Worm (Caenorhabditis elegans) whole organism, young adult: ENCODE results near the gene his-59.
A peak's percentile ranks its signal among the peaks of the same experiment; 100 is the strongest.

ENCODE experiments used
- B0019.2 ChIP-seq: fragments of 200-800 bp; sonication (Bioruptor generic); conservative IDR thresholded peaks from 2 replicates; pipeline ENCODE4 v1.3.6; 2022; ENCODE audit warnings: missing genetic modification reagents, missing genetic modification characterization, missing compliant biosample characterization
- B0336.3 ChIP-seq: fragments of 200-800 bp; sonication (Bioruptor generic); IDR thresholded peaks from 2 replicates; pipeline ENCODE4 v1.3.6; 2022; ENCODE audit warnings: missing genetic modification characterization, missing compliant biosample characterization
- F39B2.1 ChIP-seq: fragments of 200-800 bp; sonication (Bioruptor generic); IDR thresholded peaks from 2 replicates; pipeline ENCODE4 v1.3.6; 2022; ENCODE audit warnings: missing genetic modification reagents, missing genetic modification characterization, missing compliant biosample characterization
- F55B11.4 ChIP-seq: sonication (generic microtip); optimal IDR thresholded peaks from 2 replicates; lab custom pipeline; 2016; ENCODE audit warnings: missing compliant biosample characterization, missing genetic modification characterization, borderline replicate concordance; ENCODE audit not compliant: insufficient read depth
- K11D2.4 ChIP-seq: fragments of 200-800 bp; sonication (Bioruptor generic); IDR thresholded peaks from 2 replicates; pipeline ENCODE4 v1.3.6; 2022; ENCODE audit warnings: missing genetic modification reagents, missing genetic modification characterization, missing compliant biosample characterization
- Y53F4B.3 ChIP-seq: fragments of 200-800 bp; sonication (Bioruptor generic); IDR thresholded peaks from 2 replicates; pipeline ENCODE4 v1.3.6; 2022; ENCODE audit warnings: missing genetic modification reagents, missing genetic modification characterization, missing compliant biosample characterization
- Y56A3A.18 ChIP-seq: fragments of 200-800 bp; sonication (Bioruptor generic); IDR thresholded peaks from 2 replicates; pipeline ENCODE4 v1.3.6; 2022; ENCODE audit warnings: missing genetic modification reagents, missing genetic modification characterization, missing compliant biosample characterization
- athp-1 ChIP-seq: sonication (generic microtip); optimal IDR thresholded peaks from 2 replicates; lab custom pipeline; 2017; ENCODE audit warnings: mild to moderate bottlenecking, missing genetic modification characterization, missing compliant biosample characterization
- ceh-100 ChIP-seq: fragments of 200-800 bp; sonication (Bioruptor generic); IDR thresholded peaks from 2 replicates; pipeline ENCODE4 v1.3.6; 2022; ENCODE audit warnings: missing genetic modification reagents, missing genetic modification characterization, missing compliant biosample characterization
- ceh-79 ChIP-seq: sonication (generic microtip); optimal IDR thresholded peaks from 2 replicates; lab custom pipeline; 2017; ENCODE audit warnings: mild to moderate bottlenecking, missing genetic modification characterization, missing compliant biosample characterization
- dpff-1 ChIP-seq: sonication (generic microtip); optimal IDR thresholded peaks from 2 replicates; lab custom pipeline; 2017; ENCODE audit warnings: mild to moderate bottlenecking, missing genetic modification characterization, missing compliant biosample characterization
- egl-18 ChIP-seq: fragments of 200-800 bp; sonication (Bioruptor generic); IDR thresholded peaks from 2 replicates; pipeline ENCODE4 v1.3.6; 2022; ENCODE audit warnings: missing genetic modification reagents, missing genetic modification characterization, missing compliant biosample characterization
- egrh-3 ChIP-seq: fragments of 200-800 bp; sonication (Bioruptor generic); IDR thresholded peaks from 2 replicates; pipeline ENCODE4 v1.3.6; 2022; ENCODE audit warnings: missing genetic modification reagents, missing genetic modification characterization, missing compliant biosample characterization
- ekl-4 ChIP-seq: fragments of 200-800 bp; sonication (Bioruptor generic); IDR thresholded peaks from 2 replicates; pipeline ENCODE4 v1.3.6; 2022; ENCODE audit warnings: missing genetic modification reagents, missing genetic modification characterization, missing compliant biosample characterization
- him-1 ChIP-seq: sonication (generic microtip); optimal IDR thresholded peaks from 2 replicates; lab custom pipeline; 2016; ENCODE audit warnings: missing genotype, missing genetic modification reagents, missing genetic modification characterization, missing compliant biosample characterization
- let-526 ChIP-seq: fragments of 200-800 bp; sonication (Bioruptor generic); IDR thresholded peaks from 2 replicates; pipeline ENCODE4 v1.3.6; 2022; ENCODE audit warnings: missing genetic modification reagents, missing genetic modification characterization, missing compliant biosample characterization
- lin-54 ChIP-seq: fragments of 200-800 bp; sonication (Bioruptor generic); optimal IDR thresholded peaks from 2 replicates; lab custom pipeline; 2018; ENCODE audit warnings: mild to moderate bottlenecking, missing genetic modification characterization, missing compliant biosample characterization
- lir-1 ChIP-seq: fragments of 200-800 bp; sonication (Bioruptor generic); conservative IDR thresholded peaks from 2 replicates; pipeline ENCODE4 v1.3.6; 2022; ENCODE audit warnings: missing genetic modification reagents, missing genetic modification characterization, missing compliant biosample characterization
- madf-3 ChIP-seq: fragments of 200-800 bp; sonication (Bioruptor generic); IDR thresholded peaks from 2 replicates; pipeline ENCODE4 v1.3.6; 2022; ENCODE audit warnings: missing genetic modification reagents, missing genetic modification characterization, missing compliant biosample characterization
- mel-28 ChIP-seq: sonication (generic microtip); optimal IDR thresholded peaks from 2 replicates; lab custom pipeline; 2016; ENCODE audit warnings: borderline replicate concordance, mild to moderate bottlenecking, missing genetic modification characterization, missing compliant biosample characterization
- nfya-2 ChIP-seq: fragments of 200-800 bp; sonication (Bioruptor generic); IDR thresholded peaks from 2 replicates; pipeline ENCODE4 v1.3.6; 2022; ENCODE audit warnings: missing genetic modification reagents, missing genetic modification characterization, missing compliant biosample characterization
- nhr-179 ChIP-seq: sonication (generic microtip); optimal IDR thresholded peaks from 2 replicates; lab custom pipeline; 2016; ENCODE audit warnings: mild to moderate bottlenecking, missing genetic modification characterization, missing compliant biosample characterization
- nhr-80 ChIP-seq: sonication (generic microtip); optimal IDR thresholded peaks from 2 replicates; lab custom pipeline; 2016; ENCODE audit warnings: missing genetic modification characterization, missing compliant biosample characterization
- pbrm-1 ChIP-seq: fragments of 200-800 bp; sonication (Bioruptor generic); IDR thresholded peaks from 2 replicates; pipeline ENCODE4 v1.3.6; 2022; ENCODE audit warnings: missing genetic modification reagents, missing genetic modification characterization, missing compliant biosample characterization
- rec-8 ChIP-seq, 2 experiments: sonication (generic microtip); optimal IDR thresholded peaks; 2 replicates each; lab custom pipeline; 2016; ENCODE audit warnings: mild to moderate bottlenecking in 2 of 2, missing genetic modification characterization in 2 of 2, missing genetic modification reagents in 2 of 2, missing genotype in 2 of 2, missing biosample characterization in 1 of 2, missing compliant biosample characterization in 1 of 2, moderate library complexity in 1 of 2
- rpc-1 ChIP-seq, 2 experiments: fragments of 150-350 bp in 1 of 2; sonication (generic microtip) in 1 of 2; optimal IDR thresholded peaks; 2 replicates each; lab custom pipeline; 2014 to 2018; ENCODE audit warnings: missing biosample characterization in 1 of 2, missing genetic modification characterization in 1 of 2, missing genetic modification reagents in 1 of 2, missing genotype in 1 of 2
- snpc-3.4 ChIP-seq: sonication (generic microtip); optimal IDR thresholded peaks from 2 replicates; lab custom pipeline; 2017; ENCODE audit warnings: missing genetic modification characterization, mild to moderate bottlenecking, missing compliant biosample characterization, antibody characterized with exemption, moderate library complexity, missing genotype, missing genetic modification reagents
- tbx-9 ChIP-seq: sonication (generic microtip); optimal IDR thresholded peaks from 2 replicates; lab custom pipeline; 2016; ENCODE audit warnings: borderline replicate concordance, missing genetic modification characterization, inconsistent platforms, missing compliant biosample characterization
- xnd-1 ChIP-seq: sonication (generic microtip); optimal IDR thresholded peaks from 2 replicates; lab custom pipeline; 2016; ENCODE audit warnings: missing genotype, missing genetic modification reagents, missing genetic modification characterization, missing compliant biosample characterization
- zim-3 ChIP-seq: sonication (generic microtip); optimal IDR thresholded peaks from 2 replicates; lab custom pipeline; 2017; ENCODE audit warnings: mild to moderate bottlenecking, missing genetic modification characterization, moderate library complexity, missing compliant biosample characterization
- ztf-22 ChIP-seq: fragments of 200-800 bp; sonication (Bioruptor generic); optimal IDR thresholded peaks from 2 replicates; lab custom pipeline; 2018; ENCODE audit warnings: mild to moderate bottlenecking, missing genetic modification characterization, moderate library complexity, missing compliant biosample characterization
- ztf-3 ChIP-seq: fragments of 200-800 bp; sonication (Bioruptor generic); optimal IDR thresholded peaks from 2 replicates; lab custom pipeline; 2018; ENCODE audit warnings: mild to moderate bottlenecking, missing genetic modification characterization, missing compliant biosample characterization
- ztf-6 ChIP-seq: fragments of 200-800 bp; sonication (Bioruptor generic); IDR thresholded peaks from 2 replicates; pipeline ENCODE4 v1.3.6; 2022; ENCODE audit warnings: missing genetic modification reagents, missing genetic modification characterization, missing compliant biosample characterization

Gene his-59

ce11 chrIV:7460225-7460624 lies 27.8 kb upstream of the his-59 start, which contains the start of gene F13B6.2:
Gene F13B6.2, minus strand, starts transcription at chrIV:7460325.
- TF ChIP-seq F39B2.1 (no peak), ztf-6 (no peak), snpc-3.4 (tag; lab: Kevin White, UChicago) (no peak), ztf-22 (GFP tag; lab: Kevin White, UChicago) (no peak), ceh-79 (tag; lab: Kevin White, UChicago) (no peak), ceh-100 (no peak), dpff-1 (tag; lab: Kevin White, UChicago) (no peak), athp-1 (tag; lab: Kevin White, UChicago) (no peak), ekl-4 (GFP tag; lab: Robert Waterston, UW) (no peak), xnd-1 (no peak), F55B11.4 (no peak), rec-8 (tag; optimal IDR thresholded peaks at IDR 0.05; lab: Kevin White, UChicago) (no peak), tbx-9 (tag; lab: Kevin White, UChicago) (no peak), zim-3 (no peak)

ce11 chrIV:7465857-7466256 lies 22.2 kb upstream of the his-59 start, which contains the start of gene F13B6.3:
Gene F13B6.3, minus strand, starts transcription at chrIV:7465957.
- TF ChIP-seq lin-54 (GFP tag; lab: Kevin White, UChicago) (no peak), ztf-3 (no peak), Y56A3A.18 (GFP tag; lab: Robert Waterston, UW) (no peak)

DNA sequence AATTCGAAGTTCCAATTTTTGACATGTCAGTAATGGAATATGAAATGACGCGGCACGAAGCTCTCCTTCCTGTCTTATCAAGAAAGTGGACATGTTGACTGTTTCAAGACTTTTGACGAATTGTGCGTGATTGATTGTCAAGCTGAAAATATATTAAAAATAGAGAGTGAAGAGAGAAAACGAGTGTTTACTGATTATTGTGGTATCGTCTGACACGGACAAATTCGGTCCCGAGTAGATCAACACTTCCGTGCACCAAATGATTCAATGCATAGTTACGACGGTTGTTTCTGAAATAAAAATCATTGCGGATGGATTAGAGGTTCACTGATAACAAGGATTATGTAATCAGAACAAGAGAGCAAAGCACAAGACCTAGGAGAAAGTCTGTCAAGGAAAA lies 20.9 kb upstream of the his-59 start:
- no peak for TF ChIP-seq egrh-3 (GFP tag; lab: Robert Waterston, UW)
- peak; percentile 55 for TF ChIP-seq nhr-80

DNA sequence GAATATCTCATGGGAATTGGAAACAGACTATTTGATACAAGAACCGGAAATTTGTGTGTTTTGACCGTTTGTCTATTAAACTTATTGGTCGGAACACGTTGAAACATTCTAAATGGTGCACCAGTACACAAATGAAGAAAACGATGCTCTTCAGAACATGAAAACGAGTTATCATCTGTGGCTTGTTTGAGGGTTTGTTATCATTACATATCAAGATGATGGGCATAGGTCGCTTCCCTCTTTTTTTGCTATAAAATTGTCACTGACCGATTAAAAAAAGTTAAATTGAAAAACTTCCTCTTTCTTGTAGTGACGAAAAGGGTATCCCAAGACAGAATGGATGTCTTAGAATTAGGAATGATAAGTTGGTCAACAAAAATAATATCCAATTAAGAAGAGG lies 19.4 kb upstream of the his-59 start:
- TF ChIP-seq nhr-80 (peak; percentile 62), K11D2.4 (GFP tag; lab: Robert Waterston, UW) (no peak)
- TF ChIP-seq, all 124 proteins: peak for 1

- TF ChIP-seq rpc-1 (optimal IDR thresholded peaks at IDR 0.05; lab: Kevin White, UChicago) (no peak), rpc-1 (tag; optimal IDR thresholded peaks at IDR 0.05; lab: Kevin White, UChicago) (no peak), lir-1 (GFP tag; lab: Robert Waterston, UW) (no peak), lin-54 (GFP tag; lab: Kevin White, UChicago) (no peak), tbx-9 (tag; lab: Kevin White, UChicago) (no peak), egrh-3 (GFP tag; lab: Robert Waterston, UW) (no peak), pbrm-1 (no peak), mel-28 (no peak), madf-3 (GFP tag; lab: Robert Waterston, UW) (no peak), B0336.3 (no peak), B0019.2 (GFP tag; lab: Robert Waterston, UW) (no peak), let-526 (GFP tag; lab: Robert Waterston, UW) (no peak), Y53F4B.3 (GFP tag; lab: Robert Waterston, UW) (no peak), him-1 (no peak), nfya-2 (GFP tag; lab: Robert Waterston, UW) (no peak), ztf-6 (no peak), egl-18 (GFP tag; lab: Robert Waterston, UW) (no peak), snpc-3.4 (tag; lab: Kevin White, UChicago) (no peak), nhr-179 (tag; lab: Kevin White, UChicago) (no peak)
These were observed 18.2 kb upstream of the his-59 start, which contains the start of gene F55G1.7 for ce11 chrIV:7469782-7470413. Gene F55G1.7, minus strand, starts transcription at chrIV:7469832.
